Fruit fly (Drosophila melanogaster) whole organism: Measurements from ENCODE around the gene CG9018.

Experiments used
- CG8478 ChIP-seq: fragments of >200 bp; optimal IDR thresholded peaks from 2 replicates; lab custom pipeline; 2018; ENCODE audit warnings: inconsistent platforms
- Dll ChIP-seq: fragments of >200 bp; optimal IDR thresholded peaks from 2 replicates; lab custom pipeline; 2017
- EcR ChIP-seq, 2 experiments: fragments of >200 bp; optimal IDR thresholded peaks; 2 replicates each; lab custom pipeline; 2017; ENCODE audit warnings: missing biosample characterization in 2 of 2, missing genetic modification characterization in 2 of 2, missing genetic modification reagents in 2 of 2
- pan ChIP-seq: fragments of >200 bp; optimal IDR thresholded peaks from 2 replicates; lab custom pipeline; 2017
- psq ChIP-seq: fragments of >200 bp; optimal IDR thresholded peaks from 2 replicates; lab custom pipeline; 2017
- usp ChIP-seq: fragments of >200 bp; optimal IDR thresholded peaks from 2 replicates; lab custom pipeline; 2017; ENCODE audit warnings: missing biosample characterization, missing genetic modification characterization, mixed read lengths

CG9018 gene

dm6 chr3L:2237034-2237433 is at the start of gene CG9018:
Gene CG9018, minus strand, starts transcription at chr3L:2237076.
- TF ChIP-seq EcR (GFP tag; optimal IDR thresholded peaks at IDR 0.05; lab: Kevin White, UChicago), result no peak
- no peak for TF ChIP-seq psq (lab: Kevin White, UChicago)
- TF ChIP-seq Dll (lab: Kevin White, UChicago), result no peak
- TF ChIP-seq CG8478 (lab: Kevin White, UChicago), result no peak
- TF ChIP-seq pan (lab: Kevin White, UChicago), result no peak
- no peak for TF ChIP-seq usp (GFP tag; lab: Kevin White, UChicago)

dm6 chr3L:2282506-2282905 is 45.6 kb upstream of the CG9018 start, which contains the start of gene MsR2:
Gene MsR2, plus strand, starts transcription at chr3L:2282883.
- no peak for TF ChIP-seq usp (GFP tag; lab: Kevin White, UChicago)
- TF ChIP-seq Dll (lab: Kevin White, UChicago), result no peak
- TF ChIP-seq CG8478 (lab: Kevin White, UChicago), result no peak
- no peak for TF ChIP-seq psq (lab: Kevin White, UChicago)
- no peak for TF ChIP-seq pan (lab: Kevin White, UChicago)
- TF ChIP-seq EcR (GFP tag; optimal IDR thresholded peaks at IDR 0.05; lab: Kevin White, UChicago), result no peak

dm6 chr3L:2276250-2276649 is 39.4 kb upstream of the CG9018 start, which contains the start of gene yellow-g2:
Gene yellow-g2, plus strand, starts transcription at chr3L:2276550.
- TF ChIP-seq CG8478 (lab: Kevin White, UChicago), result no peak
- no peak for TF ChIP-seq psq (lab: Kevin White, UChicago)
- no peak for TF ChIP-seq EcR (GFP tag; optimal IDR thresholded peaks at IDR 0.05; lab: Kevin White, UChicago)
- TF ChIP-seq usp (GFP tag; lab: Kevin White, UChicago), result no peak
- no peak for TF ChIP-seq Dll (lab: Kevin White, UChicago)
- no peak for TF ChIP-seq pan (lab: Kevin White, UChicago)

dm6 chr3L:2273392-2273791 is 36.5 kb upstream of the CG9018 start:
- TF ChIP-seq usp (GFP tag; lab: Kevin White, UChicago) (no peak), EcR (GFP tag; optimal IDR thresholded peaks at IDR 0.05; lab: Kevin White, UChicago) (no peak), CG8478 (lab: Kevin White, UChicago) (no peak), pan (lab: Kevin White, UChicago) (no peak), Dll (lab: Kevin White, UChicago) (no peak), psq (lab: Kevin White, UChicago) (no peak)

- no peak for TF ChIP-seq EcR (GFP tag; optimal IDR thresholded peaks at IDR 0.05; lab: Kevin White, UChicago)
- no peak for TF ChIP-seq CG8478 (lab: Kevin White, UChicago)
- TF ChIP-seq pan (lab: Kevin White, UChicago), result no peak
- TF ChIP-seq Dll (lab: Kevin White, UChicago), result no peak
- TF ChIP-seq usp (GFP tag; lab: Kevin White, UChicago), result no peak
- no peak for TF ChIP-seq psq (lab: Kevin White, UChicago)
Measured at dm6 chr3L:2272669-2273068, 35.8 kb upstream of the CG9018 start, which contains the start of gene yellow-g. Gene yellow-g, minus strand, starts transcription at chr3L:2272769.

- TF ChIP-seq psq (lab: Kevin White, UChicago), result no peak
- no peak for TF ChIP-seq CG8478 (lab: Kevin White, UChicago)
- no peak for TF ChIP-seq EcR (GFP tag; optimal IDR thresholded peaks at IDR 0.05; lab: Kevin White, UChicago)
- no peak for TF ChIP-seq Dll (lab: Kevin White, UChicago)
- TF ChIP-seq usp (GFP tag; lab: Kevin White, UChicago), result no peak
- TF ChIP-seq pan (lab: Kevin White, UChicago), result no peak
Measured at dm6 chr3L:2268525-2268924, 31.6 kb upstream of the CG9018 start, which contains the start of gene CG32302. Gene CG32302, plus strand, starts transcription at chr3L:2268825.

- TF ChIP-seq pan (lab: Kevin White, UChicago) (no peak), EcR (GFP tag; optimal IDR thresholded peaks at IDR 0.05; lab: Kevin White, UChicago) (no peak), psq (lab: Kevin White, UChicago) (no peak), CG8478 (lab: Kevin White, UChicago) (no peak), Dll (lab: Kevin White, UChicago) (no peak), usp (GFP tag; lab: Kevin White, UChicago) (no peak)
Measured at dm6 chr3L:2267558-2267957, 30.7 kb upstream of the CG9018 start, which contains the start of gene obst-I. Gene obst-I, plus strand, starts transcription at chr3L:2267858.

- TF ChIP-seq Dll (lab: Kevin White, UChicago) (no peak), EcR (GFP tag; optimal IDR thresholded peaks at IDR 0.05; lab: Kevin White, UChicago) (no peak), psq (lab: Kevin White, UChicago) (no peak), usp (GFP tag; lab: Kevin White, UChicago) (no peak), pan (lab: Kevin White, UChicago) (no peak), CG8478 (lab: Kevin White, UChicago) (no peak)
Measured at dm6 chr3L:2265692-2266444, 29.0 kb upstream of the CG9018 start, which contains the start of the genes ecd and CG13806. Gene ecd, minus strand, starts transcription at chr3L:2265857. Gene CG13806, plus strand, starts transcription at chr3L:2266394.

dm6 chr3L:2262515-2262944 is 25.7 kb upstream of the CG9018 start, which contains the start of the genes oxt and CG13807:
Gene oxt, minus strand, starts transcription at chr3L:2262664.
Gene CG13807, plus strand, starts transcription at chr3L:2262919.
- TF ChIP-seq Dll (lab: Kevin White, UChicago) (no peak), CG8478 (lab: Kevin White, UChicago) (no peak), usp (GFP tag; lab: Kevin White, UChicago) (no peak), EcR (GFP tag; optimal IDR thresholded peaks at IDR 0.05; lab: Kevin White, UChicago) (no peak), pan (lab: Kevin White, UChicago) (no peak), psq (lab: Kevin White, UChicago) (no peak)

- TF ChIP-seq psq (lab: Kevin White, UChicago), result no peak
- TF ChIP-seq Dll (lab: Kevin White, UChicago), result no peak
- no peak for TF ChIP-seq EcR (GFP tag; optimal IDR thresholded peaks at IDR 0.05; lab: Kevin White, UChicago)
- TF ChIP-seq pan (lab: Kevin White, UChicago), result no peak
- TF ChIP-seq usp (GFP tag; lab: Kevin White, UChicago), result no peak
- TF ChIP-seq CG8478 (lab: Kevin White, UChicago), result no peak
Measured at dm6 chr3L:2261282-2261681, 24.4 kb upstream of the CG9018 start.
